Fruit fly (Drosophila melanogaster) whole organism, adult: ENCODE results near the gene Klp31E.

Experiments used
- CG11617 ChIP-seq: fragments of 200-800 bp; sonication (Bioruptor generic); optimal IDR thresholded peaks from 2 replicates; lab custom pipeline; 2017; ENCODE audit warnings: mild to moderate bottlenecking, missing biosample characterization, missing genetic modification reagents, missing genetic modification characterization
- CG12768 ChIP-seq: fragments of 200-800 bp; sonication (Bioruptor generic); optimal IDR thresholded peaks from 2 replicates; lab custom pipeline; 2017; ENCODE audit warnings: missing biosample characterization, missing genetic modification characterization, mild to moderate bottlenecking, moderate library complexity, missing genetic modification reagents
- CG14711 ChIP-seq: fragments of 200-800 bp; sonication (Bioruptor generic); optimal IDR thresholded peaks from 2 replicates; lab custom pipeline; 2018; ENCODE audit warnings: missing biosample characterization, mild to moderate bottlenecking, missing genetic modification characterization, moderate library complexity
- CG1620 ChIP-seq: fragments of 200-800 bp; sonication (Bioruptor generic); optimal IDR thresholded peaks from 2 replicates; lab custom pipeline; 2016; ENCODE audit warnings: missing biosample characterization, missing genetic modification characterization
- CG33017 ChIP-seq: fragments of 200-800 bp; sonication (Bioruptor generic); optimal IDR thresholded peaks from 2 replicates; lab custom pipeline; 2018; ENCODE audit warnings: missing biosample characterization, mild to moderate bottlenecking, missing genetic modification characterization, moderate library complexity
- CG5204 ChIP-seq: fragments of 200-800 bp; sonication (Bioruptor generic); optimal IDR thresholded peaks from 2 replicates; lab custom pipeline; 2016; ENCODE audit warnings: missing biosample characterization, missing genetic modification characterization
- CG7045 ChIP-seq: fragments of 200-800 bp; sonication (Bioruptor generic); optimal IDR thresholded peaks from 2 replicates; lab custom pipeline; 2017; ENCODE audit warnings: missing biosample characterization, mild to moderate bottlenecking, missing genetic modification characterization
- CG7101 ChIP-seq: fragments of 200-800 bp; sonication (Bioruptor generic); optimal IDR thresholded peaks from 2 replicates; lab custom pipeline; 2018; ENCODE audit warnings: missing biosample characterization, mild to moderate bottlenecking, missing genetic modification characterization, moderate library complexity
- Clk ChIP-seq: fragments of 200-800 bp; sonication (Bioruptor generic); optimal IDR thresholded peaks from 2 replicates; lab custom pipeline; 2017; ENCODE audit warnings: missing biosample characterization, missing genetic modification characterization
- Crg-1 ChIP-seq: fragments of 200-800 bp; sonication (Bioruptor generic); optimal IDR thresholded peaks from 2 replicates; lab custom pipeline; 2016; ENCODE audit warnings: missing biosample characterization, missing genetic modification characterization
- Hr96 ChIP-seq: fragments of 200-800 bp; sonication (Bioruptor generic); optimal IDR thresholded peaks from 2 replicates; lab custom pipeline; 2016; ENCODE audit warnings: missing biosample characterization, missing genetic modification characterization
- Mnt ChIP-seq: fragments of 200-800 bp; sonication (Bioruptor generic); optimal IDR thresholded peaks from 2 replicates; lab custom pipeline; 2016; ENCODE audit warnings: missing biosample characterization, mild to moderate bottlenecking, missing genetic modification characterization
- bab1 ChIP-seq: fragments of 200-800 bp; sonication (Bioruptor generic); optimal IDR thresholded peaks from 3 replicates; lab custom pipeline; 2019; ENCODE audit warnings: missing biosample characterization, mild to moderate bottlenecking, missing genetic modification characterization, moderate library complexity
- cic ChIP-seq: fragments of 200-800 bp; sonication (Bioruptor generic); optimal IDR thresholded peaks from 2 replicates; lab custom pipeline; 2017; ENCODE audit warnings: missing biosample characterization, mild to moderate bottlenecking, missing genetic modification characterization, moderate library complexity
- cnc ChIP-seq, 2 experiments: fragments of >200 bp; optimal IDR thresholded peaks; 2 replicates each; lab custom pipeline; 2017
- kay ChIP-seq: fragments of 200-800 bp; sonication (Bioruptor generic); peaks from one replicate; lab custom pipeline; 2016; ENCODE audit warnings: missing biosample characterization, missing genetic modification characterization, borderline replicate concordance
- ovo ChIP-seq: fragments of 200-800 bp; sonication (Bioruptor generic); optimal IDR thresholded peaks from 2 replicates; lab custom pipeline; 2016; ENCODE audit warnings: missing biosample characterization, missing genetic modification characterization
- pad ChIP-seq: fragments of 200-800 bp; sonication (Bioruptor generic); optimal IDR thresholded peaks from 3 replicates; lab custom pipeline; 2017; ENCODE audit warnings: missing biosample characterization, missing genetic modification characterization, mild to moderate bottlenecking, moderate library complexity, missing genetic modification reagents
- tj ChIP-seq: fragments of 200-800 bp; sonication (Bioruptor generic); optimal IDR thresholded peaks from 3 replicates; lab custom pipeline; 2017; ENCODE audit warnings: missing biosample characterization, mild to moderate bottlenecking, missing genetic modification characterization, moderate library complexity
- toe ChIP-seq: fragments of 200-800 bp; sonication (Bioruptor generic); optimal IDR thresholded peaks from 2 replicates; lab custom pipeline; 2016; ENCODE audit warnings: missing biosample characterization, missing genetic modification characterization

Klp31E gene

dm6 chr2L:10376276-10376675 lies 37.5 kb upstream of the Klp31E start:
- TF ChIP-seq Hr96 (GFP tag; lab: Kevin White, UChicago) (no peak), Mnt (GFP tag; lab: Kevin White, UChicago) (no peak), cnc (optimal IDR thresholded peaks at IDR 0.05; lab: Kevin White, UChicago) (no peak), cic (GFP tag; lab: Kevin White, UChicago) (no peak), pad (GFP tag; lab: Kevin White, UChicago) (no peak), CG14711 (tag; lab: Kevin White, UChicago) (no peak), CG7101 (tag; lab: Kevin White, UChicago) (no peak), bab1 (GFP tag; lab: Kevin White, UChicago) (no peak), tj (GFP tag; lab: Kevin White, UChicago) (no peak), ovo (GFP tag; lab: Kevin White, UChicago) (no peak), toe (no peak), CG5204 (GFP tag; lab: Kevin White, UChicago) (no peak), kay (GFP tag; lab: Kevin White, UChicago) (no peak), CG12768 (GFP tag; lab: Kevin White, UChicago) (no peak), CG1620 (GFP tag; lab: Kevin White, UChicago) (no peak), CG7045 (GFP tag; lab: Kevin White, UChicago) (no peak), Clk (no peak), CG11617 (no peak)

- TF ChIP-seq CG5204 (GFP tag; lab: Kevin White, UChicago) (no peak), CG11617 (no peak), Crg-1 (GFP tag; lab: Kevin White, UChicago) (no peak), CG1620 (GFP tag; lab: Kevin White, UChicago) (no peak), CG7045 (GFP tag; lab: Kevin White, UChicago) (no peak), tj (GFP tag; lab: Kevin White, UChicago) (no peak), ovo (GFP tag; lab: Kevin White, UChicago) (no peak), bab1 (GFP tag; lab: Kevin White, UChicago) (no peak), Clk (no peak)
Measured at dm6 chr2L:10378631-10379030, 35.2 kb upstream of the Klp31E start.

dm6 chr2L:10379865-10380264 lies 34.0 kb upstream of the Klp31E start, which contains the start of gene gny:
Gene gny, plus strand, starts transcription at chr2L:10380103.
- TF ChIP-seq bab1 (GFP tag; lab: Kevin White, UChicago), result peak; percentile 15
- no peak for TF ChIP-seq ovo (GFP tag; lab: Kevin White, UChicago)

- TF ChIP-seq cic (GFP tag; lab: Kevin White, UChicago), result peak; percentile 86
- no peak for TF ChIP-seq bab1 (GFP tag; lab: Kevin White, UChicago)
- peak; percentile 92 for TF ChIP-seq CG11617
- TF ChIP-seq tj (GFP tag; lab: Kevin White, UChicago), result peak; percentile 46
- peak; percentile 96 for TF ChIP-seq CG33017 (tag; lab: Kevin White, UChicago)
- no peak for TF ChIP-seq ovo (GFP tag; lab: Kevin White, UChicago)
- TF ChIP-seq CG7101 (tag; lab: Kevin White, UChicago), result peak; percentile 96
- TF ChIP-seq Clk, result peak; percentile 63
- no peak for TF ChIP-seq CG5204 (GFP tag; lab: Kevin White, UChicago)
- TF ChIP-seq CG14711 (tag; lab: Kevin White, UChicago), result peak; percentile 90
- peak; percentile 56 for TF ChIP-seq Mnt (GFP tag; lab: Kevin White, UChicago)
- TF ChIP-seq cnc (optimal IDR thresholded peaks at IDR 0.05; lab: Kevin White, UChicago), result peak in 1 of 2 experiments; percentile 27
- peak; percentile 82 for TF ChIP-seq CG7045 (GFP tag; lab: Kevin White, UChicago)
- TF ChIP-seq CG12768 (GFP tag; lab: Kevin White, UChicago), result peak; percentile 92
- peak; percentile 71 for TF ChIP-seq pad (GFP tag; lab: Kevin White, UChicago)
- TF ChIP-seq CG1620 (GFP tag; lab: Kevin White, UChicago), result no peak
- no peak for TF ChIP-seq toe
- no peak for TF ChIP-seq Hr96 (GFP tag; lab: Kevin White, UChicago)
- peak; percentile 55 for TF ChIP-seq Crg-1 (GFP tag; lab: Kevin White, UChicago)
- peak; percentile 97 for TF ChIP-seq kay (GFP tag; lab: Kevin White, UChicago)
Measured at dm6 chr2L:10381890-10382450, 31.8 kb upstream of the Klp31E start, which contains the start of gene CG5096. Gene CG5096, plus strand, starts transcription at chr2L:10382263.

dm6 chr2L:10386208-10386805 lies 27.5 kb upstream of the Klp31E start, which contains the start of the genes Cdk1 and mRpS7:
Gene Cdk1, minus strand, starts transcription at chr2L:10386262.
Gene mRpS7, plus strand, starts transcription at chr2L:10386662.
- TF ChIP-seq Crg-1 (GFP tag; lab: Kevin White, UChicago) (peak; percentile 21), CG33017 (tag; lab: Kevin White, UChicago) (peak; percentile 52), cic (GFP tag; lab: Kevin White, UChicago) (no peak), CG12768 (GFP tag; lab: Kevin White, UChicago) (peak; percentile 62), toe (no peak), CG7045 (GFP tag; lab: Kevin White, UChicago) (peak; percentile 74), CG11617 (peak; percentile 74), bab1 (GFP tag; lab: Kevin White, UChicago) (peak; percentile 9), pad (GFP tag; lab: Kevin White, UChicago) (peak; percentile 37), tj (GFP tag; lab: Kevin White, UChicago) (peak; percentile 40), CG5204 (GFP tag; lab: Kevin White, UChicago) (no peak), CG1620 (GFP tag; lab: Kevin White, UChicago) (peak; percentile 40), ovo (GFP tag; lab: Kevin White, UChicago) (no peak), Clk (peak; percentile 36), Mnt (GFP tag; lab: Kevin White, UChicago) (peak; percentile 34), cnc (optimal IDR thresholded peaks at IDR 0.05; lab: Kevin White, UChicago) (no peak), CG7101 (tag; lab: Kevin White, UChicago) (peak; percentile 64), kay (GFP tag; lab: Kevin White, UChicago) (peak; percentile 82), Hr96 (GFP tag; lab: Kevin White, UChicago) (no peak), CG14711 (tag; lab: Kevin White, UChicago) (peak; percentile 59)
